Fruit fly (Drosophila melanogaster) Kc167 (cell line): ENCODE results near the gene CG33947.

Source experiments
- Myc ChIP-seq: fragments of >200 bp; optimal IDR thresholded peaks from 2 replicates; lab custom pipeline; 2017; ENCODE audit warnings: missing external identifiers
- Sin3A ChIP-seq: fragments of >200 bp; optimal IDR thresholded peaks from 2 replicates; lab custom pipeline; 2018; ENCODE audit warnings: missing external identifiers
- psq ChIP-seq: fragments of >200 bp; optimal IDR thresholded peaks from 2 replicates; lab custom pipeline; 2017; ENCODE audit warnings: missing external identifiers

DNA sequence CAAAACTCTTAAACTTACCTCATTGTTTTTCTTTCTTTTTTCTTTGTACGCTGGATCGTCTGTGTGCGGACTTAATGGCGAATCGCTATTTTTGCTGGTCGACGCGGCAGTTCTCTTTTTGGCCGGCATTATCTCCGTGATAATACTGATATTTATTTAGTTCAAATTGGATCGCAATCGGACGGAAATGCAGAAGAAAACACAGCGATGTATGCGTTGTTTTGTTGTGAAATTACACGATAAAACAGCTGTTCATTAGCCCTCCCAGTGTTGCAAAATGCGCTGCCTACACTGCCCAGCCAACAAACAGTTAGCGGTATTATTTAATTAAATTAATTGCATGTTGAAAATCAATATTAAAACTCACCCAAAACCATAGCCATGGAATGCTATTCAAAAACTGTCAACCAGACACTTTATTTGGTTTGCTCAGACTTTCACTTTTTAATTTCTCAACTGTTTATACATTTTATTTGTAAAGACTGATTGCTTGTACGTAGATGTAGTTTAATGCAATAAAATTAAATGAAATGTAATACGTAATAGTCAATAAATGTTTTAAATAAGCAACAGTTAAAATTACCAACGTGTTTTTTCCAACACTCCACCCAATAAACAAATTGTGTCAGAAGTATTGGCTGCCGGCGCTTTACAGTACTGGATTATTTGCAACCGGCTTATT lies 1.8 kb downstream of the CG33947 start, which contains the start of the genes Irbp18 and APP-BP1:
- no peak for TF ChIP-seq Sin3A (lab: Kevin White, UChicago)
- TF ChIP-seq Myc (lab: Kevin White, UChicago) = no peak
- TF ChIP-seq psq = no peak
